Fruit fly (Drosophila melanogaster): ENCODE data around the gene CG43102.
A peak's percentile ranks its signal among the peaks of the same experiment; 100 is the strongest.

CG43102 gene

dm6 chr3R:17810951-17811706, 16.8 kb upstream of the CG43102 start, which contains the start of the genes Alg1 and tinc (continued):
- peak; percentile 47 for TF ChIP-seq amos (GFP tag; IDR thresholded peaks at IDR 0.05; ENCODE audit: partially characterized antibody)
- TF ChIP-seq H2.0 (GFP tag; IDR thresholded peaks at IDR 0.05): peak; percentile 42; the same call in 1 of the 2 replicates
- TF ChIP-seq CG15601 (tag; optimal IDR thresholded peaks at IDR 0.05): peak; percentile 74
- TF ChIP-seq CG12659 (GFP tag; optimal IDR thresholded peaks at IDR 0.05): peak; percentile 81
- TF ChIP-seq CG14050 (GFP tag; IDR thresholded peaks at IDR 0.05): no peak; the same call in 2 of the 3 replicates
- peak; percentile 74 for TF ChIP-seq CG11695 (GFP tag; IDR thresholded peaks at IDR 0.05)
- TF ChIP-seq Hmx (GFP tag; optimal IDR thresholded peaks at IDR 0.05): no peak
- TF ChIP-seq Pdp1 (GFP tag; optimal IDR thresholded peaks at IDR 0.05): peak in 1 of 2 experiments; percentile 53
- TF ChIP-seq Asciz (GFP tag; optimal IDR thresholded peaks at IDR 0.05): no peak
- no peak for TF ChIP-seq fd64A (GFP tag; optimal IDR thresholded peaks at IDR 0.05)
- TF ChIP-seq CG7963 (GFP tag; IDR thresholded peaks at IDR 0.05; ENCODE audit: partially characterized antibody): no peak
- no peak for TF ChIP-seq H15 (GFP tag; IDR thresholded peaks at IDR 0.05)
- TF ChIP-seq CG43689 (GFP tag; IDR thresholded peaks at IDR 0.05): no peak
- peak; percentile 50; the same call in 1 of the 3 replicates for TF ChIP-seq Opbp (GFP tag; IDR thresholded peaks at IDR 0.05; ENCODE audit: partially characterized antibody)
- TF ChIP-seq Sox100B (GFP tag; optimal IDR thresholded peaks at IDR 0.05): peak; percentile 59
- peak; percentile 89 for TF ChIP-seq gfzf (GFP tag; optimal IDR thresholded peaks at IDR 0.05)
- TF ChIP-seq lov (optimal IDR thresholded peaks at IDR 0.05): no peak
- TF ChIP-seq lov (GFP tag; IDR thresholded peaks at IDR 0.05): no peak; the same call in 2 of the 3 replicates
- TF ChIP-seq odd (GFP tag; optimal IDR thresholded peaks at IDR 0.05): no peak
- peak; percentile 65 for TF ChIP-seq CG9727 (GFP tag; optimal IDR thresholded peaks at IDR 0.05)
- TF ChIP-seq sug (tag; optimal IDR thresholded peaks at IDR 0.05): peak; percentile 84
- TF ChIP-seq trem (tag; optimal IDR thresholded peaks at IDR 0.05): peak; percentile 64
- TF ChIP-seq CG12104 (GFP tag; optimal IDR thresholded peaks at IDR 0.05): no peak
- no peak for TF ChIP-seq CG32772 (GFP tag; IDR thresholded peaks at IDR 0.05)
- TF ChIP-seq CG9932 (GFP tag; IDR thresholded peaks at IDR 0.05): peak; percentile 76
- no peak for TF ChIP-seq mirr (GFP tag; optimal IDR thresholded peaks at IDR 0.05)
- no peak for TF ChIP-seq CG6813 (GFP tag; optimal IDR thresholded peaks at IDR 0.05)
- no peak for TF ChIP-seq crc (GFP tag; optimal IDR thresholded peaks at IDR 0.05)
- TF ChIP-seq Meics (GFP tag; optimal IDR thresholded peaks at IDR 0.05): peak; percentile 67
- no peak for TF ChIP-seq Doc2 (GFP tag; IDR thresholded peaks at IDR 0.05)
- peak; percentile 66 for TF ChIP-seq pho (GFP tag; optimal IDR thresholded peaks at IDR 0.05)
- TF ChIP-seq CG9797 (GFP tag; optimal IDR thresholded peaks at IDR 0.05): peak; percentile 90
- no peak for TF ChIP-seq CG6175 (GFP tag; IDR thresholded peaks at IDR 0.05)
- no peak for TF ChIP-seq CG7745 (tag; optimal IDR thresholded peaks at IDR 0.05)
- no peak for TF ChIP-seq prd (optimal IDR thresholded peaks at IDR 0.05)
- TF ChIP-seq prd (GFP tag; IDR thresholded peaks at IDR 0.05): peak; percentile 56
- TF ChIP-seq h (optimal IDR thresholded peaks at IDR 0.05): no peak
- peak; percentile 66 for TF ChIP-seq CG30020 (tag; optimal IDR thresholded peaks at IDR 0.05)
- TF ChIP-seq CG11085 (GFP tag; IDR thresholded peaks at IDR 0.05): peak; percentile 53; the same call in 1 of the 2 replicates
- TF ChIP-seq CG4424 (GFP tag; optimal IDR thresholded peaks at IDR 0.05): peak; percentile 60
- TF ChIP-seq CG3281 (GFP tag; optimal IDR thresholded peaks at IDR 0.05): peak; percentile 64
- TF ChIP-seq chn (GFP tag; optimal IDR thresholded peaks at IDR 0.05): peak; percentile 7
- peak; percentile 56 for TF ChIP-seq CG13775 (GFP tag; optimal IDR thresholded peaks at IDR 0.05)
- peak; percentile 22 for TF ChIP-seq CG34376 (GFP tag; optimal IDR thresholded peaks at IDR 0.05)
- TF ChIP-seq Chrac-16 (GFP tag; optimal IDR thresholded peaks at IDR 0.05): peak; percentile 63
- peak; percentile 74 for TF ChIP-seq Dp (GFP tag; optimal IDR thresholded peaks at IDR 0.05)
- TF ChIP-seq CG1024 (GFP tag; IDR thresholded peaks at IDR 0.05): no peak
- TF ChIP-seq inv (GFP tag; IDR thresholded peaks at IDR 0.05; ENCODE audit: partially characterized antibody): no peak
- TF ChIP-seq crol (GFP tag; IDR thresholded peaks at IDR 0.05): no peak
- TF ChIP-seq en (GFP tag; optimal IDR thresholded peaks at IDR 0.05): no peak

All from whole organism, embryonic.